Worm (Caenorhabditis elegans) whole organism, late embryonic: ENCODE measurements around the gene F57B9.1.

Experiments used
- C08G9.2 ChIP-seq: sonication (generic microtip); optimal IDR thresholded peaks from 2 replicates; lab custom pipeline; 2016; ENCODE audit warnings: mild to moderate bottlenecking, missing genetic modification characterization, moderate library complexity, missing compliant biosample characterization
- C38D4.7 ChIP-seq: fragments of 200-800 bp; sonication (Bioruptor generic); optimal IDR thresholded peaks from 2 replicates; lab custom pipeline; 2018; ENCODE audit warnings: mild to moderate bottlenecking, missing genetic modification characterization, moderate library complexity, missing compliant biosample characterization
- K02D7.2 ChIP-seq: sonication (generic microtip); optimal IDR thresholded peaks from 2 replicates; lab custom pipeline; 2017; ENCODE audit warnings: mild to moderate bottlenecking, missing genetic modification characterization, missing compliant biosample characterization
- T23F11.4 ChIP-seq: fragments of 200-800 bp; sonication (Bioruptor generic); optimal IDR thresholded peaks from 2 replicates; lab custom pipeline; 2018; ENCODE audit warnings: mild to moderate bottlenecking, missing genetic modification characterization, missing compliant biosample characterization
- Y22D7AL.16 ChIP-seq: sonication (generic microtip); optimal IDR thresholded peaks from 2 replicates; lab custom pipeline; 2016; ENCODE audit warnings: missing genetic modification characterization, missing compliant biosample characterization
- ceh-14 ChIP-seq: sonication (generic microtip); optimal IDR thresholded peaks from 2 replicates; lab custom pipeline; 2016; ENCODE audit warnings: missing genotype, missing genetic modification characterization, missing compliant biosample characterization
- ceh-18 ChIP-seq: sonication (generic microtip); optimal IDR thresholded peaks from 2 replicates; lab custom pipeline; 2016; ENCODE audit warnings: missing genetic modification characterization, missing compliant biosample characterization
- ceh-22 ChIP-seq: sonication (generic microtip); optimal IDR thresholded peaks from 2 replicates; lab custom pipeline; 2017; ENCODE audit warnings: missing biosample characterization, missing genetic modification characterization
- ceh-30 ChIP-seq: fragments of 150-350 bp; optimal IDR thresholded peaks from 2 replicates; lab custom pipeline; 2014; ENCODE audit warnings: missing biosample characterization, missing genetic modification characterization
- ceh-31 ChIP-seq: sonication (generic microtip); optimal IDR thresholded peaks from 2 replicates; lab custom pipeline; 2016; ENCODE audit warnings: missing genetic modification characterization, missing compliant biosample characterization
- ceh-6 ChIP-seq: fragments of 200-800 bp; sonication (Bioruptor generic); optimal IDR thresholded peaks from 2 replicates; lab custom pipeline; 2018; ENCODE audit warnings: mild to moderate bottlenecking, missing genetic modification characterization, missing compliant biosample characterization
- che-1 ChIP-seq: sonication (generic microtip); optimal IDR thresholded peaks from 2 replicates; lab custom pipeline; 2016; ENCODE audit warnings: mild to moderate bottlenecking, missing genetic modification characterization, missing compliant biosample characterization
- dmd-4 ChIP-seq: sonication (generic microtip); optimal IDR thresholded peaks from 2 replicates; lab custom pipeline; 2016; ENCODE audit warnings: borderline replicate concordance, missing genetic modification characterization, missing compliant biosample characterization
- elt-2 ChIP-seq: sonication (generic microtip); optimal IDR thresholded peaks from 2 replicates; lab custom pipeline; 2016; ENCODE audit warnings: missing genetic modification reagents, missing genetic modification characterization, missing compliant biosample characterization
- fkh-10 ChIP-seq: fragments of 150-350 bp; optimal IDR thresholded peaks from 2 replicates; lab custom pipeline; 2014; ENCODE audit warnings: missing biosample characterization, missing genetic modification reagents, missing genetic modification characterization
- fkh-6 ChIP-seq: sonication (generic microtip); optimal IDR thresholded peaks from 2 replicates; lab custom pipeline; 2016; ENCODE audit warnings: missing genetic modification characterization, missing compliant biosample characterization
- gmeb-2 ChIP-seq: sonication (generic microtip); optimal IDR thresholded peaks from 2 replicates; lab custom pipeline; 2016; ENCODE audit warnings: missing genetic modification characterization, inconsistent platforms, missing compliant biosample characterization
- hlh-15 ChIP-seq: sonication (generic microtip); optimal IDR thresholded peaks from 2 replicates; lab custom pipeline; 2016; ENCODE audit warnings: missing genetic modification characterization, missing compliant biosample characterization
- hlh-30 ChIP-seq: sonication (generic microtip); optimal IDR thresholded peaks from 2 replicates; lab custom pipeline; 2017; ENCODE audit warnings: antibody characterized with exemption, missing genetic modification characterization, missing compliant biosample characterization; ENCODE audit not compliant: insufficient read depth
- hlh-6 ChIP-seq: sonication (generic microtip); optimal IDR thresholded peaks from 2 replicates; lab custom pipeline; 2016; ENCODE audit warnings: missing genotype, missing genetic modification characterization, missing compliant biosample characterization
- hlh-8 ChIP-seq: sonication (generic microtip); optimal IDR thresholded peaks from 2 replicates; lab custom pipeline; 2016; ENCODE audit warnings: missing genotype, missing genetic modification characterization, missing compliant biosample characterization
- mec-3 ChIP-seq: sonication (generic microtip); optimal IDR thresholded peaks from 2 replicates; lab custom pipeline; 2016; ENCODE audit warnings: borderline replicate concordance, missing genetic modification characterization, missing compliant biosample characterization
- nfya-1 ChIP-seq: sonication (generic microtip); optimal IDR thresholded peaks from 2 replicates; lab custom pipeline; 2017; ENCODE audit warnings: missing genetic modification characterization, mild to moderate bottlenecking, missing compliant biosample characterization, antibody characterized with exemption, moderate library complexity
- nhr-11 ChIP-seq: fragments of 150-350 bp; optimal IDR thresholded peaks from 2 replicates; lab custom pipeline; 2014; ENCODE audit warnings: missing biosample characterization, missing genetic modification characterization
- nhr-232 ChIP-seq: sonication (generic microtip); optimal IDR thresholded peaks from 2 replicates; lab custom pipeline; 2016; ENCODE audit warnings: missing genetic modification characterization, missing compliant biosample characterization
- npax-4 ChIP-seq: sonication (generic microtip); optimal IDR thresholded peaks from 2 replicates; lab custom pipeline; 2016; ENCODE audit warnings: missing genetic modification characterization, missing compliant biosample characterization
- pag-3 ChIP-seq: sonication (generic microtip); optimal IDR thresholded peaks from 2 replicates; lab custom pipeline; 2016; ENCODE audit warnings: missing compliant biosample characterization, missing genetic modification characterization, borderline replicate concordance
- pat-9 ChIP-seq: fragments of 200-800 bp; sonication (Bioruptor generic); optimal IDR thresholded peaks from 2 replicates; lab custom pipeline; 2018; ENCODE audit warnings: mild to moderate bottlenecking, missing genetic modification characterization, moderate library complexity, missing compliant biosample characterization
- pax-1 ChIP-seq: fragments of 150-350 bp; optimal IDR thresholded peaks from 2 replicates; lab custom pipeline; 2014; ENCODE audit warnings: missing biosample characterization, missing genetic modification characterization
- pha-4 ChIP-seq: fragments of 150-350 bp; optimal IDR thresholded peaks from 2 replicates; lab custom pipeline; 2018; ENCODE audit warnings: missing biosample characterization, missing genetic modification reagents, missing genetic modification characterization
- ref-2 ChIP-seq: sonication (generic microtip); optimal IDR thresholded peaks from 2 replicates; lab custom pipeline; 2016; ENCODE audit warnings: missing genetic modification characterization, missing compliant biosample characterization
- rnt-1 ChIP-seq: sonication (generic microtip); optimal IDR thresholded peaks from 2 replicates; lab custom pipeline; 2016; ENCODE audit warnings: missing genetic modification characterization, missing compliant biosample characterization
- sox-2 ChIP-seq: fragments of 200-800 bp; sonication (Bioruptor generic); IDR thresholded peaks from 2 replicates; pipeline ENCODE4 v1.3.6; 2022; ENCODE audit warnings: missing genetic modification reagents, missing genetic modification characterization, missing compliant biosample characterization
- tbx-2 ChIP-seq: sonication (generic microtip); optimal IDR thresholded peaks from 2 replicates; lab custom pipeline; 2016; ENCODE audit warnings: missing genetic modification characterization, missing compliant biosample characterization
- tbx-7 ChIP-seq: sonication (generic microtip); optimal IDR thresholded peaks from 2 replicates; lab custom pipeline; 2016; ENCODE audit warnings: missing genotype, missing genetic modification characterization, missing compliant biosample characterization
- unc-3 ChIP-seq, 2 experiments: fragments of 200-800 bp in 1 of 2; sonication (Bioruptor generic) in 1 of 2; sonication (generic microtip) in 1 of 2; conservative IDR thresholded peaks in 1 of 2; optimal IDR thresholded peaks in 1 of 2; 2 replicates each; pipeline versions ENCODE4 v1.3.6 to Lab custom; 2016 to 2022; ENCODE audit warnings: missing compliant biosample characterization in 2 of 2, missing genetic modification characterization in 2 of 2, missing genetic modification reagents in 1 of 2
- unc-42 ChIP-seq: sonication (generic microtip); optimal IDR thresholded peaks from 2 replicates; lab custom pipeline; 2016; ENCODE audit warnings: missing genotype, missing genetic modification characterization, missing compliant biosample characterization
- unc-55 ChIP-seq: sonication (generic microtip); optimal IDR thresholded peaks from 2 replicates; lab custom pipeline; 2017; ENCODE audit warnings: missing biosample characterization, missing genetic modification reagents, missing genetic modification characterization
- zip-5 ChIP-seq: sonication (generic microtip); optimal IDR thresholded peaks from 2 replicates; lab custom pipeline; 2016; ENCODE audit warnings: missing genetic modification characterization, missing compliant biosample characterization
- ztf-16 ChIP-seq: sonication (generic microtip); optimal IDR thresholded peaks from 2 replicates; lab custom pipeline; 2017; ENCODE audit warnings: missing genetic modification characterization, missing compliant biosample characterization

The F57B9.1 gene

ce11 chrIII:6935269-6936017 lies 26.4 kb upstream of the F57B9.1 start, which contains the start of the genes F57B9.8 and coq-2:
Gene F57B9.8, minus strand, starts transcription at chrIII:6935319.
Gene coq-2, plus strand, starts transcription at chrIII:6935967.
- no peak for TF ChIP-seq ceh-14 (tag; lab: Kevin White, UChicago)
- no peak for TF ChIP-seq elt-2 (tag; lab: Kevin White, UChicago)
- TF ChIP-seq Y22D7AL.16 = no peak
- no peak for TF ChIP-seq mec-3 (tag; lab: Kevin White, UChicago)
- no peak for TF ChIP-seq fkh-10
- TF ChIP-seq T23F11.4 = no peak
- no peak for TF ChIP-seq unc-55 (GFP tag; lab: Kevin White, UChicago)

ce11 chrIII:6939523-6939922 lies 22.4 kb upstream of the F57B9.1 start, which contains the start of gene F57B9.3:
Gene F57B9.3, plus strand, starts transcription at chrIII:6939823.
- TF ChIP-seq ceh-18 (tag; lab: Kevin White, UChicago) = no peak
- TF ChIP-seq pha-4 (tag; lab: Kevin White, UChicago) = no peak
- no peak for TF ChIP-seq C08G9.2 (tag; lab: Kevin White, UChicago)

ce11 chrIII:6945319-6945718 lies 16.6 kb upstream of the F57B9.1 start:
- TF ChIP-seq unc-42 (tag; lab: Kevin White, UChicago) = no peak
- no peak for TF ChIP-seq ceh-22
- TF ChIP-seq, all 69 proteins: peak for 0

- no peak for TF ChIP-seq C38D4.7 (GFP tag; lab: Kevin White, UChicago)
- TF ChIP-seq che-1 (tag; lab: Kevin White, UChicago) = no peak
- no peak for TF ChIP-seq fkh-6 (tag; lab: Kevin White, UChicago)
- TF ChIP-seq unc-3 (GFP tag; conservative IDR thresholded peaks at IDR 0.05; lab: Robert Waterston, UW) = no peak
- TF ChIP-seq unc-3 (tag; optimal IDR thresholded peaks at IDR 0.05; lab: Kevin White, UChicago) = no peak
- TF ChIP-seq pax-1 (tag; lab: Kevin White, UChicago) = no peak
- TF ChIP-seq, all 69 proteins: peak for 0
Observed at ce11 chrIII:6945747-6946146, 16.1 kb upstream of the F57B9.1 start, which contains the start of gene abu-13. Gene abu-13, minus strand, starts transcription at chrIII:6945898.

ce11 chrIII:6946382-6946781 lies 15.5 kb upstream of the F57B9.1 start, which contains the start of gene let-711:
Gene let-711, plus strand, starts transcription at chrIII:6946718.
- TF ChIP-seq hlh-8 (tag; lab: Kevin White, UChicago) = no peak
- no peak for TF ChIP-seq ref-2 (tag; lab: Kevin White, UChicago)
- no peak for TF ChIP-seq ceh-31 (tag; lab: Kevin White, UChicago)

- no peak for TF ChIP-seq ceh-22
- TF ChIP-seq hlh-30 (tag; lab: Kevin White, UChicago) = peak; percentile 64
- no peak for TF ChIP-seq hlh-6
- no peak for TF ChIP-seq ceh-30
- no peak for TF ChIP-seq tbx-7 (tag; lab: Kevin White, UChicago)
- TF ChIP-seq pag-3 (tag; lab: Kevin White, UChicago) = no peak
- TF ChIP-seq gmeb-2 (tag; lab: Kevin White, UChicago) = no peak
- no peak for TF ChIP-seq nhr-232 (tag; lab: Kevin White, UChicago)
- no peak for TF ChIP-seq dmd-4 (tag; lab: Kevin White, UChicago)
- no peak for TF ChIP-seq sox-2 (GFP tag; lab: Robert Waterston, UW)
- no peak for TF ChIP-seq ztf-16
- TF ChIP-seq tbx-2 (tag; lab: Kevin White, UChicago) = peak; percentile 33
- no peak for TF ChIP-seq pat-9
- TF ChIP-seq K02D7.2 (tag; lab: Kevin White, UChicago) = no peak
- no peak for TF ChIP-seq rnt-1 (tag; lab: Kevin White, UChicago)
- TF ChIP-seq fkh-6 (tag; lab: Kevin White, UChicago) = no peak
- no peak for TF ChIP-seq hlh-8 (tag; lab: Kevin White, UChicago)
- TF ChIP-seq unc-42 (tag; lab: Kevin White, UChicago) = no peak
- TF ChIP-seq npax-4 = no peak
- no peak for TF ChIP-seq nhr-11 (tag; lab: Kevin White, UChicago)
- peak; percentile 28 for TF ChIP-seq nfya-1
- no peak for TF ChIP-seq ceh-6
- TF ChIP-seq hlh-15 (tag; lab: Kevin White, UChicago) = no peak
- no peak for TF ChIP-seq zip-5 (tag; lab: Kevin White, UChicago)
- TF ChIP-seq unc-3 (GFP tag; conservative IDR thresholded peaks at IDR 0.05; lab: Robert Waterston, UW) = no peak
- no peak for TF ChIP-seq unc-3 (tag; optimal IDR thresholded peaks at IDR 0.05; lab: Kevin White, UChicago)
- TF ChIP-seq unc-55 (GFP tag; lab: Kevin White, UChicago) = peak; percentile 57
- no peak for TF ChIP-seq ceh-14 (tag; lab: Kevin White, UChicago)
Observed at ce11 chrIII:6947896-6948295, 14.0 kb upstream of the F57B9.1 start.
